Worm (Caenorhabditis elegans) whole organism, late embryonic: ENCODE measurements around the gene K08E7.5.

ENCODE experiments used
- ahr-1 ChIP-seq: sonication (generic microtip); optimal IDR thresholded peaks from 2 replicates; lab custom pipeline; 2016; ENCODE audit warnings: missing genetic modification characterization, missing compliant biosample characterization
- ama-1 ChIP-seq: fragments of 150-350 bp; optimal IDR thresholded peaks from 2 replicates; lab custom pipeline; 2014
- ceh-18 ChIP-seq: sonication (generic microtip); optimal IDR thresholded peaks from 2 replicates; lab custom pipeline; 2016; ENCODE audit warnings: missing genetic modification characterization, missing compliant biosample characterization
- ceh-34 ChIP-seq: sonication (generic microtip); optimal IDR thresholded peaks from 2 replicates; lab custom pipeline; 2016; ENCODE audit warnings: mild to moderate bottlenecking, missing genetic modification characterization, missing compliant biosample characterization
- ceh-48 ChIP-seq: sonication (generic microtip); optimal IDR thresholded peaks from 2 replicates; lab custom pipeline; 2016; ENCODE audit warnings: missing genetic modification characterization, inconsistent platforms, missing compliant biosample characterization
- ceh-9 ChIP-seq: sonication (generic microtip); optimal IDR thresholded peaks from 2 replicates; lab custom pipeline; 2016; ENCODE audit warnings: mild to moderate bottlenecking, missing genetic modification characterization, inconsistent platforms, missing compliant biosample characterization
- eyg-1 ChIP-seq: sonication (generic microtip); optimal IDR thresholded peaks from 2 replicates; lab custom pipeline; 2016; ENCODE audit warnings: missing genotype, missing genetic modification characterization, missing compliant biosample characterization
- hlh-8 ChIP-seq: sonication (generic microtip); optimal IDR thresholded peaks from 2 replicates; lab custom pipeline; 2016; ENCODE audit warnings: missing genotype, missing genetic modification characterization, missing compliant biosample characterization
- pag-3 ChIP-seq: sonication (generic microtip); optimal IDR thresholded peaks from 2 replicates; lab custom pipeline; 2016; ENCODE audit warnings: missing compliant biosample characterization, missing genetic modification characterization, borderline replicate concordance
- pha-4 ChIP-seq: fragments of 150-350 bp; optimal IDR thresholded peaks from 2 replicates; lab custom pipeline; 2018; ENCODE audit warnings: missing biosample characterization, missing genetic modification reagents, missing genetic modification characterization
- unc-86 ChIP-seq: sonication (generic microtip); optimal IDR thresholded peaks from 2 replicates; lab custom pipeline; 2016; ENCODE audit warnings: missing genetic modification characterization, missing compliant biosample characterization
- zip-5 ChIP-seq: sonication (generic microtip); optimal IDR thresholded peaks from 2 replicates; lab custom pipeline; 2016; ENCODE audit warnings: missing genetic modification characterization, missing compliant biosample characterization

ce11 chrIV:12525409-12525808 lies 47.8 kb upstream of the K08E7.5 start, which contains the start of gene eak-4:
- TF ChIP-seq ceh-48 (tag; lab: Kevin White, UChicago) (no peak), unc-86 (tag; lab: Kevin White, UChicago) (no peak), hlh-8 (tag; lab: Kevin White, UChicago) (no peak), pag-3 (no peak), ceh-18 (tag; lab: Kevin White, UChicago) (no peak), ahr-1 (tag; lab: Kevin White, UChicago) (no peak), eyg-1 (tag; lab: Kevin White, UChicago) (no peak), ceh-34 (tag; lab: Kevin White, UChicago) (no peak), zip-5 (no peak), ama-1 (lab: Kevin White, UChicago) (no peak), pha-4 (tag; lab: Kevin White, UChicago) (no peak), ceh-9 (tag; lab: Kevin White, UChicago) (no peak)
